Worm (Caenorhabditis elegans): ENCODE measurements around the gene rsf-1.

- no peak for TF ChIP-seq isw-1 (GFP tag; IDR thresholded peaks at IDR 0.05)
- TF ChIP-seq ztf-11 (tag; optimal IDR thresholded peaks at IDR 0.05) = no peak
- TF ChIP-seq fkh-4 (tag; optimal IDR thresholded peaks at IDR 0.05; ENCODE audit: borderline replicate concordance) = no peak
- TF ChIP-seq nhr-237 (tag; optimal IDR thresholded peaks at IDR 0.05) = no peak
- TF ChIP-seq zag-1 (tag; optimal IDR thresholded peaks at IDR 0.05) = no peak
- TF ChIP-seq nhr-85 (tag) = no peak
- TF ChIP-seq mep-1 (tag; optimal IDR thresholded peaks at IDR 0.05) = no peak
- TF ChIP-seq snpc-4 (tag; optimal IDR thresholded peaks at IDR 0.05) = no peak
- TF ChIP-seq aha-1 (tag; optimal IDR thresholded peaks at IDR 0.05) = no peak
- no peak for TF ChIP-seq sox-4 (tag; optimal IDR thresholded peaks at IDR 0.05)
- no peak for TF ChIP-seq ama-1 (optimal IDR thresholded peaks at IDR 0.05)
Observed at ce11 chrII:11336163-11336562, 30.0 kb downstream of the rsf-1 start.
